Worm (Caenorhabditis elegans) whole organism, early embryonic: ENCODE data around the gene mec-5.

Experiments used
- F13C5.2 ChIP-seq: sonication (generic microtip); optimal IDR thresholded peaks from 2 replicates; lab custom pipeline; 2017; ENCODE audit warnings: mild to moderate bottlenecking, missing genetic modification characterization, inconsistent platforms, missing compliant biosample characterization
- ama-1 ChIP-seq: fragments of 150-350 bp; optimal IDR thresholded peaks from 2 replicates; lab custom pipeline; 2014
- ceh-36 ChIP-seq: sonication (generic microtip); optimal IDR thresholded peaks from 2 replicates; lab custom pipeline; 2016; ENCODE audit warnings: missing genetic modification characterization, inconsistent platforms, missing compliant biosample characterization
- flt-1 ChIP-seq: fragments of 200-800 bp; sonication (Bioruptor generic); IDR thresholded peaks from 2 replicates; pipeline ENCODE4 v1.3.6; 2022; ENCODE audit warnings: missing genetic modification characterization, missing compliant biosample characterization
- scrt-1 ChIP-seq: fragments of 200-800 bp; sonication (Bioruptor generic); IDR thresholded peaks from 2 replicates; pipeline ENCODE4 v1.3.6; 2022; ENCODE audit warnings: missing genetic modification characterization, missing compliant biosample characterization
- tbx-11 ChIP-seq: fragments of 200-800 bp; sonication (Bioruptor generic); IDR thresholded peaks from 2 replicates; pipeline ENCODE4 v1.3.6; 2022; ENCODE audit warnings: missing genetic modification characterization, missing compliant biosample characterization
- tra-4 ChIP-seq: sonication (generic microtip); optimal IDR thresholded peaks from 2 replicates; lab custom pipeline; 2017; ENCODE audit warnings: missing genetic modification characterization, missing compliant biosample characterization

DNA sequence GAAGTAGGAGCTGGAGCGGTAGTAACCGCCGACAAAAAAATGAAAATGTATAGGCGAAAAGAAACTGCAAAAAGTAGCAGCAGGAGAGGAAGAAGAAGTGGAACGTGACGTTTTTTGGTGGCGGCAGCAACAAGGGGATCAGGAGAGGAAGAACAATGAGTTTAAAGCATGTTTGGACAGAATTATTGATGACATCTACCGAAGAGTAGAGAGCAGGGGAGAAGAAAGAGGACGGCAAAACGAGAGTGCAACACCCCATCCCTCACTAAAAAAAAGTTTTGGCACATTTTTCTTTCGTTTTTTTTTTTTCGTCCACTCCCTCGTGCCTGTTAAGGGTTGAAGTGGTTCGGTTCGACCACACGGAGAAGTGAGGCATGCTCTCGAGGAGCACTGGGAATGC is 50.1 kb downstream of the mec-5 start:
- TF ChIP-seq F13C5.2 (tag; lab: Kevin White, UChicago), result no peak
- no peak for TF ChIP-seq scrt-1 (GFP tag; lab: Robert Waterston, UW)
- no peak for TF ChIP-seq tbx-11 (GFP tag; lab: Robert Waterston, UW)
- TF ChIP-seq flt-1 (GFP tag; lab: Robert Waterston, UW), result no peak
- TF ChIP-seq ama-1, result no peak
- TF ChIP-seq tra-4 (tag; lab: Kevin White, UChicago), result no peak
- TF ChIP-seq ceh-36, result no peak
